ENCODE assay signal across 2 fruit fly cellular contexts in genomic region chr3R:20766156-20766486, dm6.
TF ChIP-seq lines count a peak whose summit lies in the region.

No protein-coding gene starts in this region.

TF ChIP-seq in whole organism, prepupa, 60 proteins besides CTCF, POLR2A, EP300 and RAD21:
- TF ChIP-seq svp (GFP tag; lab: Kevin White, UChicago), result peak; percentile 93
- no peak for TF ChIP-seq CG11294 (GFP tag; IDR thresholded peaks at IDR 0.05; lab: Robert Waterston, UW)
- TF ChIP-seq CG6792 (GFP tag; optimal IDR thresholded peaks at IDR 0.05; lab: Kevin White, UChicago), result no peak
- TF ChIP-seq Eip78C (GFP tag; lab: Kevin White, UChicago), result peak; percentile 63
- peak; percentile 13 for TF ChIP-seq CG10631 (GFP tag; optimal IDR thresholded peaks at IDR 0.05; lab: Kevin White, UChicago)

TF ChIP-seq in whole organism, wandering third instar larva, 38 proteins besides CTCF, POLR2A, EP300 and RAD21:
- peak; percentile 85 for TF ChIP-seq Hr83 (GFP tag; optimal IDR thresholded peaks at IDR 0.05; lab: Kevin White, UChicago; ENCODE audit: poor library complexity, severe bottlenecking)
- no peak for TF ChIP-seq N (GFP tag; optimal IDR thresholded peaks at IDR 0.05; lab: Kevin White, UChicago)
